Worm (Caenorhabditis elegans) whole organism, L4 larva: ENCODE measurements around the gene nmad-1.

Experiments used
- Y5F2A.4 ChIP-seq: fragments of 200-800 bp; sonication (Bioruptor generic); optimal IDR thresholded peaks from 2 replicates; lab custom pipeline; 2018; ENCODE audit warnings: mild to moderate bottlenecking, missing genetic modification characterization, missing compliant biosample characterization
- ama-1 ChIP-seq: fragments of 150-350 bp; optimal IDR thresholded peaks from 2 replicates; lab custom pipeline; 2014; ENCODE audit warnings: inconsistent platforms, mixed read lengths
- ceh-82 ChIP-seq: sonication (generic microtip); optimal IDR thresholded peaks from 2 replicates; lab custom pipeline; 2017; ENCODE audit warnings: missing biosample characterization, missing genetic modification characterization
- dmd-9 ChIP-seq: fragments of 200-800 bp; sonication (Bioruptor generic); IDR thresholded peaks from 2 replicates; pipeline ENCODE4 v1.3.6; 2022; ENCODE audit warnings: missing genetic modification reagents, missing genetic modification characterization, missing compliant biosample characterization
- dve-1 ChIP-seq: sonication (generic microtip); optimal IDR thresholded peaks from 2 replicates; lab custom pipeline; 2017; ENCODE audit warnings: antibody characterized with exemption, mild to moderate bottlenecking, missing genetic modification characterization, missing compliant biosample characterization; ENCODE audit not compliant: insufficient read depth
- fkh-10 ChIP-seq: fragments of 150-350 bp; optimal IDR thresholded peaks from 2 replicates; lab custom pipeline; 2014; ENCODE audit warnings: missing biosample characterization, missing genetic modification reagents, missing genetic modification characterization
- fos-1 ChIP-seq: fragments of 150-350 bp; optimal IDR thresholded peaks from 2 replicates; lab custom pipeline; 2014; ENCODE audit warnings: missing biosample characterization, missing genetic modification characterization
- lin-1 ChIP-seq: fragments of 200-800 bp; sonication (Bioruptor generic); IDR thresholded peaks from 2 replicates; pipeline ENCODE4 v1.3.6; 2022; ENCODE audit warnings: missing genetic modification reagents, missing genetic modification characterization, missing compliant biosample characterization
- nhr-10 ChIP-seq: fragments of 150-350 bp; optimal IDR thresholded peaks from 2 replicates; lab custom pipeline; 2014; ENCODE audit warnings: missing biosample characterization, missing genetic modification characterization
- nhr-28 ChIP-seq: fragments of 150-350 bp; optimal IDR thresholded peaks from 2 replicates; lab custom pipeline; 2014; ENCODE audit warnings: missing biosample characterization, missing genetic modification characterization
- skn-1 ChIP-seq: fragments of 150-350 bp; optimal IDR thresholded peaks from 2 replicates; lab custom pipeline; 2014; ENCODE audit warnings: missing biosample characterization, missing genetic modification characterization
- zip-11 ChIP-seq: fragments of 200-800 bp; sonication (Bioruptor generic); IDR thresholded peaks from 2 replicates; pipeline ENCODE4 v1.3.6; 2022; ENCODE audit warnings: missing genetic modification characterization, missing compliant biosample characterization

DNA sequence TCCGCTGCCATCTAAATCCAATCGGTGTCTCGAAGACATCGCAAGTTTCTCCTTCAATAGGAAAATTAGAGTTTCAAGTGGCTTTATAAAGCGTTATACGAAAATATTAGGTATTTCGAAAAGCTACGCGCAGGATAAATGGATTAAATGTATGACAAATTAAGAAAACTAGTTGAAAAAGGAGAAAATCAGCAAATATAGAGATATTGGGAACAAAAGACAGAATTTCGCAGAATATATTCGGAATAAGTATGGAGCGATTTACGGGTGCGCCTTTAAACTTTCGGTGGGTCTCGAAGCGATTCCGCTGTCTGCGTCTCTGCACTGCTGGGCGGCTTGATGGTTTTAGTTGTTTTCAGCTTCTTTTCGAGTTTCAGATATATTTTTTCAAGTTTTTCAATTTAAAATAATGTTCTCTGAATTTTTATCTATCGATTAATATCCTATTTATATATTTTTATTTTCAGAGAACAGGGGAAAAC, 37.0 kb upstream of the nmad-1 start, which contains the start of the genes ddx-15 and ucr-1:
- no peak for TF ChIP-seq lin-1 (GFP tag; lab: Robert Waterston, UW)
- peak; percentile 33 for TF ChIP-seq ama-1 (lab: Kevin White, UChicago)
- no peak for TF ChIP-seq zip-11 (GFP tag; lab: Robert Waterston, UW)
- TF ChIP-seq Y5F2A.4 (GFP tag; lab: Kevin White, UChicago): no peak
- peak; percentile 23 for TF ChIP-seq nhr-28
- no peak for TF ChIP-seq fkh-10 (GFP tag; lab: Kevin White, UChicago)
- no peak for TF ChIP-seq fos-1
- TF ChIP-seq nhr-10 (tag; lab: Kevin White, UChicago): no peak
- no peak for TF ChIP-seq dmd-9 (GFP tag; lab: Robert Waterston, UW)
- peak; percentile 73 for TF ChIP-seq dve-1 (tag; lab: Kevin White, UChicago)
- no peak for TF ChIP-seq skn-1 (tag; lab: Kevin White, UChicago)
- no peak for TF ChIP-seq ceh-82
